Fruit fly (Drosophila melanogaster) whole organism, prepupa: ENCODE measurements around the gene olf413.

Experiments
- CG11294 ChIP-seq: fragments of 200-800 bp; sonication (Bioruptor generic); IDR thresholded peaks from 2 replicates; pipeline ENCODE4 v1.3.6; 2022; ENCODE audit warnings: missing biosample characterization, missing genetic modification characterization
- CG11762 ChIP-seq: fragments of 200-800 bp; sonication (Bioruptor generic); optimal IDR thresholded peaks from 3 replicates; lab custom pipeline; 2016; ENCODE audit warnings: missing biosample characterization, missing genetic modification characterization; ENCODE audit not compliant: insufficient read depth
- CG11902 ChIP-seq: fragments of 200-800 bp; sonication (Bioruptor generic); optimal IDR thresholded peaks from 3 replicates; lab custom pipeline; 2016; ENCODE audit warnings: missing biosample characterization, missing genetic modification characterization
- CG1621 ChIP-seq: fragments of 200-800 bp; sonication (Bioruptor generic); optimal IDR thresholded peaks from 3 replicates; lab custom pipeline; 2018; ENCODE audit warnings: missing biosample characterization, mild to moderate bottlenecking, missing genetic modification characterization
- CG16779 ChIP-seq: fragments of 200-800 bp; sonication (Bioruptor generic); optimal IDR thresholded peaks from 3 replicates; lab custom pipeline; 2017; ENCODE audit warnings: missing biosample characterization, mild to moderate bottlenecking, missing genetic modification characterization
- CG3032 ChIP-seq: fragments of 200-800 bp; optimal IDR thresholded peaks from 2 replicates; lab custom pipeline; 2019; ENCODE audit warnings: missing biosample characterization, mild to moderate bottlenecking, missing genetic modification characterization, moderate library complexity
- CG31627 ChIP-seq: fragments of 200-800 bp; sonication (Bioruptor generic); optimal IDR thresholded peaks from 3 replicates; lab custom pipeline; 2016; ENCODE audit warnings: missing biosample characterization, missing genetic modification characterization
- CG32006 ChIP-seq: fragments of 200-800 bp; sonication (Bioruptor generic); optimal IDR thresholded peaks from 3 replicates; lab custom pipeline; 2017; ENCODE audit warnings: missing biosample characterization, mild to moderate bottlenecking, missing genetic modification characterization
- CG34406 ChIP-seq: fragments of 200-800 bp; sonication (Bioruptor generic); optimal IDR thresholded peaks from 3 replicates; lab custom pipeline; 2016; ENCODE audit warnings: missing biosample characterization, missing genetic modification characterization
- CG4318 ChIP-seq: fragments of 200-800 bp; sonication (Bioruptor generic); optimal IDR thresholded peaks from 3 replicates; lab custom pipeline; 2017; ENCODE audit warnings: missing biosample characterization, mild to moderate bottlenecking, missing genetic modification characterization
- CG6163 ChIP-seq: fragments of 200-800 bp; sonication (Bioruptor generic); IDR thresholded peaks from 3 replicates; pipeline ENCODE4 v1.3.6; 2022; ENCODE audit warnings: missing biosample characterization, missing genetic modification characterization
- CG6854 ChIP-seq: fragments of 200-800 bp; sonication (Bioruptor generic); optimal IDR thresholded peaks from 2 replicates; lab custom pipeline; 2017; ENCODE audit warnings: missing biosample characterization, mild to moderate bottlenecking, missing genetic modification characterization
- CG8119 ChIP-seq: fragments of 200-800 bp; sonication (Bioruptor generic); IDR thresholded peaks from 3 replicates; pipeline ENCODE4 v1.3.6; 2022; ENCODE audit warnings: missing biosample characterization, missing genetic modification characterization
- CG8632 ChIP-seq: fragments of 200-800 bp; sonication (Bioruptor generic); optimal IDR thresholded peaks from 3 replicates; lab custom pipeline; 2016; ENCODE audit warnings: missing biosample characterization, missing genetic modification characterization
- CG9139 ChIP-seq: fragments of 200-800 bp; sonication (Bioruptor generic); optimal IDR thresholded peaks from 3 replicates; lab custom pipeline; 2017; ENCODE audit warnings: missing biosample characterization, mild to moderate bottlenecking, missing genetic modification characterization
- Eip75B ChIP-seq: fragments of 200-800 bp; sonication (Bioruptor generic); optimal IDR thresholded peaks from 3 replicates; lab custom pipeline; 2016; ENCODE audit warnings: missing biosample characterization, missing genetic modification characterization
- Eip78C ChIP-seq: fragments of 200-800 bp; sonication (Bioruptor generic); peaks from one replicate; lab custom pipeline; 2016; ENCODE audit warnings: missing biosample characterization, missing genetic modification characterization
- Ets21C ChIP-seq: fragments of 200-800 bp; sonication (Bioruptor generic); optimal IDR thresholded peaks from 3 replicates; lab custom pipeline; 2016; ENCODE audit warnings: missing biosample characterization, missing genetic modification characterization
- Ets96B ChIP-seq: fragments of 200-800 bp; optimal IDR thresholded peaks from 2 replicates; lab custom pipeline; 2019; ENCODE audit warnings: missing biosample characterization, mild to moderate bottlenecking, missing genetic modification characterization, moderate library complexity
- Gug ChIP-seq: fragments of 200-800 bp; sonication (Bioruptor generic); IDR thresholded peaks from 2 replicates; pipeline ENCODE4 v1.3.6; 2022; ENCODE audit warnings: missing biosample characterization, missing genetic modification characterization
- Hr38 ChIP-seq: sonication (Bioruptor generic); optimal IDR thresholded peaks from 2 replicates; lab custom pipeline; 2016; ENCODE audit warnings: missing biosample characterization, missing genetic modification characterization
- Lpt ChIP-seq: fragments of 200-800 bp; sonication (Bioruptor generic); optimal IDR thresholded peaks from 3 replicates; lab custom pipeline; 2016; ENCODE audit warnings: missing biosample characterization, missing genetic modification characterization
- Sox102F ChIP-seq: fragments of 200-800 bp; sonication (Bioruptor generic); optimal IDR thresholded peaks from 2 replicates; lab custom pipeline; 2016; ENCODE audit warnings: missing biosample characterization, mild to moderate bottlenecking, missing genetic modification characterization
- Sox14 ChIP-seq: fragments of 200-800 bp; sonication (Bioruptor generic); optimal IDR thresholded peaks from 3 replicates; lab custom pipeline; 2016; ENCODE audit warnings: missing biosample characterization, missing genetic modification characterization
- Sox15 ChIP-seq: fragments of 200-800 bp; sonication (Bioruptor generic); optimal IDR thresholded peaks from 3 replicates; lab custom pipeline; 2016; ENCODE audit warnings: missing biosample characterization, missing genetic modification characterization
- achi ChIP-seq: fragments of 200-800 bp; sonication (Bioruptor generic); optimal IDR thresholded peaks from 3 replicates; lab custom pipeline; 2016; ENCODE audit warnings: missing biosample characterization, missing genetic modification characterization
- acj6 ChIP-seq: fragments of 200-800 bp; sonication (Bioruptor generic); optimal IDR thresholded peaks from 3 replicates; lab custom pipeline; 2016; ENCODE audit warnings: missing biosample characterization, missing genetic modification characterization
- cyc ChIP-seq: fragments of 200-800 bp; sonication (Bioruptor generic); optimal IDR thresholded peaks from 3 replicates; lab custom pipeline; 2016; ENCODE audit warnings: missing biosample characterization, missing genetic modification characterization
- dac ChIP-seq: fragments of 200-800 bp; sonication (Bioruptor generic); optimal IDR thresholded peaks from 2 replicates; lab custom pipeline; 2017; ENCODE audit warnings: missing biosample characterization, mild to moderate bottlenecking, missing genetic modification characterization
- dsx ChIP-seq: fragments of 200-800 bp; optimal IDR thresholded peaks from 3 replicates; lab custom pipeline; 2019; ENCODE audit warnings: missing biosample characterization, mild to moderate bottlenecking, missing genetic modification characterization, moderate library complexity; ENCODE audit not compliant: poor library complexity, severe bottlenecking
- eg ChIP-seq: fragments of 200-800 bp; sonication (Bioruptor generic); IDR thresholded peaks from 3 replicates; pipeline ENCODE4 v1.3.6; 2022; ENCODE audit warnings: missing biosample characterization, missing genetic modification characterization
- esn ChIP-seq: fragments of 200-800 bp; sonication (Bioruptor generic); optimal IDR thresholded peaks from 2 replicates; lab custom pipeline; 2016; ENCODE audit warnings: missing biosample characterization, mild to moderate bottlenecking, missing genetic modification characterization, moderate library complexity
- fd59A ChIP-seq: fragments of 200-800 bp; sonication (Bioruptor generic); optimal IDR thresholded peaks from 2 replicates; lab custom pipeline; 2017; ENCODE audit warnings: missing biosample characterization, mild to moderate bottlenecking, missing genetic modification characterization, missing genetic modification reagents
- fd85E ChIP-seq: fragments of 200-800 bp; sonication (Bioruptor generic); optimal IDR thresholded peaks from 3 replicates; lab custom pipeline; 2016; ENCODE audit warnings: missing biosample characterization, missing genetic modification characterization
- fkh ChIP-seq: fragments of 200-800 bp; sonication (Bioruptor generic); optimal IDR thresholded peaks from 3 replicates; lab custom pipeline; 2017; ENCODE audit warnings: missing biosample characterization, mild to moderate bottlenecking, missing genetic modification characterization, moderate library complexity
- net ChIP-seq: fragments of 200-800 bp; sonication (Bioruptor generic); optimal IDR thresholded peaks from 3 replicates; lab custom pipeline; 2016; ENCODE audit warnings: missing biosample characterization, missing genetic modification characterization
- pdm3 ChIP-seq: fragments of 200-800 bp; sonication (Bioruptor generic); optimal IDR thresholded peaks from 3 replicates; lab custom pipeline; 2016; ENCODE audit warnings: missing biosample characterization, missing genetic modification characterization
- spab ChIP-seq: fragments of 200-800 bp; sonication (Bioruptor generic); optimal IDR thresholded peaks from 2 replicates; lab custom pipeline; 2017; ENCODE audit warnings: missing biosample characterization, mild to moderate bottlenecking, missing genetic modification characterization, missing genetic modification reagents
- svp ChIP-seq: fragments of 200-800 bp; sonication (Bioruptor generic); peaks from one replicate; lab custom pipeline; 2016; ENCODE audit warnings: missing biosample characterization, missing genetic modification characterization
- topi ChIP-seq: fragments of 200-800 bp; sonication (Bioruptor generic); optimal IDR thresholded peaks from 3 replicates; lab custom pipeline; 2016; ENCODE audit warnings: missing biosample characterization, missing genetic modification characterization
- vri ChIP-seq: fragments of 200-800 bp; sonication (Bioruptor generic); optimal IDR thresholded peaks from 3 replicates; lab custom pipeline; 2016; ENCODE audit warnings: missing biosample characterization, mild to moderate bottlenecking, missing genetic modification characterization

The olf413 gene

dm6 chr3L:22197666-22198065 is 61.8 kb downstream of the olf413 start:
- no peak for TF ChIP-seq Sox15 (GFP tag; lab: Kevin White, UChicago)
- no peak for TF ChIP-seq CG4318
- TF ChIP-seq fd59A (GFP tag; lab: Kevin White, UChicago), result no peak
- no peak for TF ChIP-seq eg (GFP tag; lab: Robert Waterston, UW)
- no peak for TF ChIP-seq CG1621
- TF ChIP-seq CG16779 (tag; lab: Kevin White, UChicago), result no peak
- TF ChIP-seq CG11902, result no peak
- TF ChIP-seq cyc (GFP tag; lab: Kevin White, UChicago), result no peak
- no peak for TF ChIP-seq CG11762 (GFP tag; lab: Kevin White, UChicago)
- TF ChIP-seq dsx (GFP tag; lab: Kevin White, UChicago), result no peak
- TF ChIP-seq, all 60 proteins: peak for 0

dm6 chr3L:22199351-22199750 is 63.5 kb downstream of the olf413 start:
- no peak for TF ChIP-seq fd85E (GFP tag; lab: Kevin White, UChicago)
- no peak for TF ChIP-seq acj6 (GFP tag; lab: Kevin White, UChicago)
- no peak for TF ChIP-seq fkh (GFP tag; lab: Kevin White, UChicago)
- no peak for TF ChIP-seq pdm3 (GFP tag; lab: Kevin White, UChicago)
- no peak for TF ChIP-seq Sox102F (GFP tag; lab: Kevin White, UChicago)
- no peak for TF ChIP-seq achi
- no peak for TF ChIP-seq CG11762 (GFP tag; lab: Kevin White, UChicago)
- TF ChIP-seq dac (GFP tag; lab: Kevin White, UChicago), result no peak
- TF ChIP-seq vri (GFP tag; lab: Kevin White, UChicago), result no peak

- no peak for TF ChIP-seq CG3032
- no peak for TF ChIP-seq CG9139
- no peak for TF ChIP-seq Ets21C
- no peak for TF ChIP-seq acj6 (GFP tag; lab: Kevin White, UChicago)
- no peak for TF ChIP-seq CG1621
- TF ChIP-seq eg (GFP tag; lab: Robert Waterston, UW), result no peak
- TF ChIP-seq CG16779 (tag; lab: Kevin White, UChicago), result no peak
- no peak for TF ChIP-seq Gug (GFP tag; lab: Robert Waterston, UW)
Measured at dm6 chr3L:22204527-22204926, 68.6 kb downstream of the olf413 start.

- TF ChIP-seq spab (GFP tag; lab: Kevin White, UChicago) (no peak), esn (no peak), Ets96B (tag; lab: Kevin White, UChicago) (no peak), CG8119 (no peak), CG6163 (no peak), CG6854 (no peak), svp (GFP tag; lab: Kevin White, UChicago) (peak; percentile 54), CG8632 (no peak), CG32006 (GFP tag; lab: Kevin White, UChicago) (peak; percentile 19)
Measured at dm6 chr3L:22207113-22207512, 71.2 kb downstream of the olf413 start.

dm6 chr3L:22209658-22210057 is 73.8 kb downstream of the olf413 start:
- TF ChIP-seq CG3032 (no peak), Eip78C (GFP tag; lab: Kevin White, UChicago) (no peak), Eip75B (no peak), Sox102F (GFP tag; lab: Kevin White, UChicago) (no peak), Sox14 (GFP tag; lab: Kevin White, UChicago) (no peak), eg (GFP tag; lab: Robert Waterston, UW) (no peak), CG31627 (GFP tag; lab: Kevin White, UChicago) (no peak), Gug (GFP tag; lab: Robert Waterston, UW) (no peak), fd59A (GFP tag; lab: Kevin White, UChicago) (no peak), CG11294 (no peak), CG34406 (no peak), Lpt (GFP tag; lab: Kevin White, UChicago) (no peak), svp (GFP tag; lab: Kevin White, UChicago) (no peak), CG6163 (no peak), topi (GFP tag; lab: Kevin White, UChicago) (no peak), CG8632 (no peak), Hr38 (GFP tag; lab: Kevin White, UChicago) (no peak), net (GFP tag; lab: Kevin White, UChicago) (no peak), CG16779 (tag; lab: Kevin White, UChicago) (no peak)
- TF ChIP-seq, all 60 proteins: peak for 0
